Fruit fly (Drosophila melanogaster): ENCODE data around the gene Or22c.

- TF ChIP-seq EcR (GFP tag; optimal IDR thresholded peaks at IDR 0.05) = no peak
- no peak for TF ChIP-seq pan (optimal IDR thresholded peaks at IDR 0.05)
- no peak for TF ChIP-seq CG8478 (optimal IDR thresholded peaks at IDR 0.05)
Observed at dm6 chr2L:2072970-2073369, 18.6 kb downstream of the Or22c start.

Data from whole organism.